Worm (Caenorhabditis elegans) whole organism, early embryonic: ENCODE measurements around the gene srsx-8.

Experiments
- ama-1 ChIP-seq: fragments of 150-350 bp; optimal IDR thresholded peaks from 2 replicates; lab custom pipeline; 2014
- ceh-13 ChIP-seq: fragments of 200-800 bp; sonication (Bioruptor generic); optimal IDR thresholded peaks from 2 replicates; lab custom pipeline; 2018; ENCODE audit warnings: mild to moderate bottlenecking, missing genetic modification characterization, missing compliant biosample characterization
- ceh-36 ChIP-seq: sonication (generic microtip); optimal IDR thresholded peaks from 2 replicates; lab custom pipeline; 2016; ENCODE audit warnings: missing genetic modification characterization, inconsistent platforms, missing compliant biosample characterization
- flt-1 ChIP-seq: fragments of 200-800 bp; sonication (Bioruptor generic); IDR thresholded peaks from 2 replicates; pipeline ENCODE4 v1.3.6; 2022; ENCODE audit warnings: missing genetic modification characterization, missing compliant biosample characterization
- tbx-11 ChIP-seq: fragments of 200-800 bp; sonication (Bioruptor generic); IDR thresholded peaks from 2 replicates; pipeline ENCODE4 v1.3.6; 2022; ENCODE audit warnings: missing genetic modification characterization, missing compliant biosample characterization

ce11 chrV:1566776-1567175, 13.9 kb upstream of the srsx-8 start, which contains the start of gene cdc-25.2:
- TF ChIP-seq flt-1 (GFP tag; lab: Robert Waterston, UW) (no peak), ceh-13 (GFP tag; lab: Kevin White, UChicago) (no peak), tbx-11 (GFP tag; lab: Robert Waterston, UW) (no peak), ceh-36 (tag; lab: Kevin White, UChicago) (no peak), ama-1 (no peak)
